Worm (Caenorhabditis elegans) whole organism, young adult: ENCODE data around the gene str-263.

Source experiments
- B0336.3 ChIP-seq: fragments of 200-800 bp; sonication (Bioruptor generic); IDR thresholded peaks from 2 replicates; pipeline ENCODE4 v1.3.6; 2022; ENCODE audit warnings: missing genetic modification characterization, missing compliant biosample characterization
- C06A6.2 ChIP-seq: fragments of 200-800 bp; sonication (Bioruptor generic); conservative IDR thresholded peaks from 2 replicates; pipeline ENCODE4 v1.3.6; 2022; ENCODE audit warnings: missing genetic modification characterization, missing compliant biosample characterization
- F10E7.11 ChIP-seq: sonication (generic microtip); optimal IDR thresholded peaks from 2 replicates; lab custom pipeline; 2017; ENCODE audit warnings: mild to moderate bottlenecking, missing genetic modification characterization, moderate library complexity, missing compliant biosample characterization
- F22D6.2 ChIP-seq: sonication (generic microtip); optimal IDR thresholded peaks from 2 replicates; lab custom pipeline; 2016; ENCODE audit warnings: mild to moderate bottlenecking, missing genetic modification characterization, missing compliant biosample characterization
- F55B11.4 ChIP-seq: sonication (generic microtip); optimal IDR thresholded peaks from 2 replicates; lab custom pipeline; 2016; ENCODE audit warnings: missing compliant biosample characterization, missing genetic modification characterization, borderline replicate concordance; ENCODE audit not compliant: insufficient read depth
- ceh-40 ChIP-seq: fragments of 200-800 bp; sonication (Bioruptor generic); IDR thresholded peaks from 2 replicates; pipeline ENCODE4 v1.3.6; 2022; ENCODE audit warnings: missing genetic modification characterization, missing compliant biosample characterization
- ceh-58 ChIP-seq: fragments of 200-800 bp; sonication (Bioruptor generic); IDR thresholded peaks from 2 replicates; pipeline ENCODE4 v1.3.6; 2022; ENCODE audit warnings: missing genetic modification characterization, missing compliant biosample characterization
- dpff-1 ChIP-seq: sonication (generic microtip); optimal IDR thresholded peaks from 2 replicates; lab custom pipeline; 2017; ENCODE audit warnings: mild to moderate bottlenecking, missing genetic modification characterization, missing compliant biosample characterization
- madf-3 ChIP-seq: fragments of 200-800 bp; sonication (Bioruptor generic); IDR thresholded peaks from 2 replicates; pipeline ENCODE4 v1.3.6; 2022; ENCODE audit warnings: missing genetic modification reagents, missing genetic modification characterization, missing compliant biosample characterization
- nhr-80 ChIP-seq: sonication (generic microtip); optimal IDR thresholded peaks from 2 replicates; lab custom pipeline; 2016; ENCODE audit warnings: missing genetic modification characterization, missing compliant biosample characterization
- rec-8 ChIP-seq, 2 experiments: sonication (generic microtip); optimal IDR thresholded peaks; 2 replicates each; lab custom pipeline; 2016; ENCODE audit warnings: mild to moderate bottlenecking in 2 of 2, missing genetic modification characterization in 2 of 2, missing genetic modification reagents in 2 of 2, missing genotype in 2 of 2, missing biosample characterization in 1 of 2, missing compliant biosample characterization in 1 of 2, moderate library complexity in 1 of 2
- sea-2 ChIP-seq: fragments of 200-800 bp; sonication (Bioruptor generic); IDR thresholded peaks from 2 replicates; pipeline ENCODE4 v1.3.6; 2022; ENCODE audit warnings: missing genetic modification characterization, missing compliant biosample characterization
- xnd-1 ChIP-seq: sonication (generic microtip); optimal IDR thresholded peaks from 2 replicates; lab custom pipeline; 2016; ENCODE audit warnings: missing genotype, missing genetic modification reagents, missing genetic modification characterization, missing compliant biosample characterization
- zim-3 ChIP-seq: sonication (generic microtip); optimal IDR thresholded peaks from 2 replicates; lab custom pipeline; 2017; ENCODE audit warnings: mild to moderate bottlenecking, missing genetic modification characterization, moderate library complexity, missing compliant biosample characterization

- TF ChIP-seq F22D6.2 (tag; lab: Kevin White, UChicago) (no peak), rec-8 (tag; optimal IDR thresholded peaks at IDR 0.05; lab: Kevin White, UChicago) (no peak), xnd-1 (tag; lab: Kevin White, UChicago) (no peak), ceh-58 (GFP tag; lab: Robert Waterston, UW) (no peak), B0336.3 (no peak), zim-3 (no peak), C06A6.2 (GFP tag; lab: Robert Waterston, UW) (no peak), F55B11.4 (tag; lab: Kevin White, UChicago) (no peak), F10E7.11 (no peak), sea-2 (no peak), madf-3 (GFP tag; lab: Robert Waterston, UW) (no peak), nhr-80 (tag; lab: Kevin White, UChicago) (no peak), ceh-40 (GFP tag; lab: Robert Waterston, UW) (no peak), dpff-1 (tag; lab: Kevin White, UChicago) (no peak)
Observed at ce11 chrV:15568381-15568780, 44.6 kb upstream of the str-263 start.
